Fruit fly (Drosophila melanogaster) whole organism, embryonic: Measurements from ENCODE around the gene CG32483.

Source experiments
- Atf3 ChIP-seq: fragments of 200-800 bp; sonication (Bioruptor generic); optimal IDR thresholded peaks from 3 replicates; lab custom pipeline; 2016; ENCODE audit warnings: missing biosample characterization, missing genetic modification characterization
- B-H1 ChIP-seq: fragments of 200-800 bp; sonication (Bioruptor generic); IDR thresholded peaks from 3 replicates; pipeline ENCODE4 v1.3.6; 2022; ENCODE audit warnings: missing biosample characterization, missing genetic modification characterization
- B-H2 ChIP-seq: fragments of 200-800 bp; sonication (Bioruptor generic); optimal IDR thresholded peaks from 2 replicates; lab custom pipeline; 2018; ENCODE audit warnings: missing biosample characterization, mild to moderate bottlenecking, missing genetic modification characterization
- CG10366 ChIP-seq: fragments of 200-800 bp; sonication (Bioruptor generic); IDR thresholded peaks from 2 replicates; pipeline ENCODE4 v1.3.6; 2022; ENCODE audit warnings: missing biosample characterization, missing genetic modification characterization
- CG11247 ChIP-seq: fragments of 200-800 bp; sonication (Bioruptor generic); IDR thresholded peaks from 2 replicates; pipeline ENCODE4 v1.3.6; 2022; ENCODE audit warnings: missing biosample characterization, missing genetic modification characterization
- CG11456 ChIP-seq: fragments of 200-800 bp; sonication (Bioruptor generic); IDR thresholded peaks from 3 replicates; pipeline ENCODE4 v1.3.6; 2022; ENCODE audit warnings: missing biosample characterization, missing genetic modification characterization
- CG12299 ChIP-seq: fragments of 200-800 bp; sonication (Bioruptor generic); optimal IDR thresholded peaks from 2 replicates; lab custom pipeline; 2018; ENCODE audit warnings: missing biosample characterization, mild to moderate bottlenecking, missing genetic modification characterization
- CG12769 ChIP-seq: fragments of 200-800 bp; sonication (Bioruptor generic); optimal IDR thresholded peaks from 2 replicates; lab custom pipeline; 2019; ENCODE audit warnings: missing biosample characterization, mild to moderate bottlenecking, missing genetic modification characterization, moderate library complexity
- CG13775 ChIP-seq: fragments of 200-800 bp; sonication (Bioruptor generic); optimal IDR thresholded peaks from 3 replicates; lab custom pipeline; 2017; ENCODE audit warnings: missing biosample characterization, mild to moderate bottlenecking, missing genetic modification characterization
- CG1603 ChIP-seq: fragments of 200-800 bp; sonication (Bioruptor generic); optimal IDR thresholded peaks from 2 replicates; lab custom pipeline; 2019; ENCODE audit warnings: missing biosample characterization, mild to moderate bottlenecking, missing genetic modification characterization, moderate library complexity
- CG16779 ChIP-seq: fragments of 200-800 bp; sonication (Bioruptor generic); IDR thresholded peaks from 2 replicates; pipeline ENCODE4 v1.3.6; 2022; ENCODE audit warnings: missing biosample characterization, missing genetic modification characterization
- CG16815 ChIP-seq: fragments of 200-800 bp; sonication (Bioruptor generic); optimal IDR thresholded peaks from 3 replicates; lab custom pipeline; 2017; ENCODE audit warnings: missing biosample characterization, mild to moderate bottlenecking, missing genetic modification characterization
- CG31441 ChIP-seq: fragments of 200-800 bp; sonication (Bioruptor generic); IDR thresholded peaks from 2 replicates; pipeline ENCODE4 v1.3.6; 2022; ENCODE audit warnings: missing biosample characterization, missing genetic modification characterization
- CG32767 ChIP-seq: fragments of 200-800 bp; sonication (Bioruptor generic); IDR thresholded peaks from 2 replicates; pipeline ENCODE4 v1.3.6; 2022; ENCODE audit warnings: missing biosample characterization, missing genetic modification characterization
- CG4820 ChIP-seq: fragments of 200-800 bp; sonication (Bioruptor generic); optimal IDR thresholded peaks from 3 replicates; lab custom pipeline; 2016; ENCODE audit warnings: missing biosample characterization, missing genetic modification characterization
- CG7987 ChIP-seq: fragments of 200-800 bp; sonication (Bioruptor generic); optimal IDR thresholded peaks from 2 replicates; lab custom pipeline; 2018; ENCODE audit warnings: missing biosample characterization, mild to moderate bottlenecking, missing genetic modification characterization, moderate library complexity
- CG8281 ChIP-seq: fragments of 200-800 bp; sonication (Bioruptor generic); optimal IDR thresholded peaks from 2 replicates; lab custom pipeline; 2018; ENCODE audit warnings: missing biosample characterization, mild to moderate bottlenecking, missing genetic modification characterization, moderate library complexity
- Deaf1 ChIP-seq: fragments of 200-800 bp; optimal IDR thresholded peaks from 3 replicates; lab custom pipeline; 2019; ENCODE audit warnings: missing biosample characterization, mild to moderate bottlenecking, missing genetic modification characterization, moderate library complexity
- Dip3 ChIP-seq: fragments of 200-800 bp; sonication (Bioruptor generic); optimal IDR thresholded peaks from 3 replicates; lab custom pipeline; 2016; ENCODE audit warnings: missing biosample characterization, missing genetic modification characterization
- Hr3 ChIP-seq: fragments of 200-800 bp; sonication (Bioruptor generic); optimal IDR thresholded peaks from 3 replicates; lab custom pipeline; 2016; ENCODE audit warnings: missing biosample characterization, missing genetic modification characterization
- Hr39 ChIP-seq: fragments of >200 bp; optimal IDR thresholded peaks from 2 replicates; lab custom pipeline; 2017
- Hr78 ChIP-seq, 2 experiments: fragments of 200-800 bp in 1 of 2; fragments of >200 bp in 1 of 2; sonication (Bioruptor generic) in 1 of 2; optimal IDR thresholded peaks; 2 replicates each; lab custom pipeline; 2017 to 2019; ENCODE audit warnings: missing biosample characterization in 2 of 2, missing genetic modification characterization in 2 of 2, mild to moderate bottlenecking in 1 of 2, moderate library complexity in 1 of 2
- Hsf ChIP-seq: fragments of 200-800 bp; sonication (Bioruptor generic); optimal IDR thresholded peaks from 3 replicates; lab custom pipeline; 2016; ENCODE audit warnings: missing biosample characterization, missing genetic modification characterization
- NC2α ChIP-seq: fragments of 200-800 bp; sonication (Bioruptor generic); optimal IDR thresholded peaks from 2 replicates; lab custom pipeline; 2016; ENCODE audit warnings: missing biosample characterization, missing genetic modification characterization
- Nf-YB ChIP-seq: fragments of 200-800 bp; sonication (Bioruptor generic); optimal IDR thresholded peaks from 3 replicates; lab custom pipeline; 2019; ENCODE audit warnings: missing biosample characterization, mild to moderate bottlenecking, missing genetic modification characterization, moderate library complexity
- NfI ChIP-seq: fragments of 200-800 bp; sonication (Bioruptor generic); optimal IDR thresholded peaks from 3 replicates; lab custom pipeline; 2018; ENCODE audit warnings: missing biosample characterization, mild to moderate bottlenecking, missing genetic modification characterization, moderate library complexity
- Poxn ChIP-seq: fragments of 200-800 bp; sonication (Bioruptor generic); IDR thresholded peaks from 2 replicates; pipeline ENCODE4 v1.3.6; 2022; ENCODE audit warnings: missing biosample characterization, missing genetic modification characterization
- Ptx1 ChIP-seq: fragments of 200-800 bp; sonication (Bioruptor generic); IDR thresholded peaks from 2 replicates; pipeline ENCODE4 v1.3.6; 2022; ENCODE audit warnings: missing biosample characterization, missing genetic modification characterization
- Ravus ChIP-seq: fragments of 200-800 bp; sonication (Bioruptor generic); IDR thresholded peaks from 2 replicates; pipeline ENCODE4 v1.3.6; 2022; ENCODE audit warnings: missing biosample characterization, missing genetic modification characterization
- Sin3A ChIP-seq: fragments of >200 bp; optimal IDR thresholded peaks from 2 replicates; lab custom pipeline; 2018
- Sox100B ChIP-seq: fragments of 200-800 bp; sonication (Bioruptor generic); optimal IDR thresholded peaks from 3 replicates; lab custom pipeline; 2018; ENCODE audit warnings: missing biosample characterization, mild to moderate bottlenecking, missing genetic modification characterization
- Sox102F ChIP-seq: fragments of 200-800 bp; sonication (Bioruptor generic); optimal IDR thresholded peaks from 2 replicates; lab custom pipeline; 2018; ENCODE audit warnings: missing biosample characterization, mild to moderate bottlenecking, missing genetic modification characterization, moderate library complexity
- Stat92E ChIP-seq, 3 experiments: fragments of >200 bp in 2 of 3; fragments of 200-800 bp in 1 of 3; sonication (Bioruptor generic) in 1 of 3; optimal IDR thresholded peaks; 2 replicates each; lab custom pipeline; 2017 to 2019; ENCODE audit warnings: missing biosample characterization in 3 of 3, missing genetic modification characterization in 3 of 3, mild to moderate bottlenecking in 1 of 3, moderate library complexity in 1 of 3
- al ChIP-seq: fragments of 200-800 bp; sonication (Bioruptor generic); IDR thresholded peaks from 2 replicates; pipeline ENCODE4 v1.3.6; 2022; ENCODE audit warnings: missing biosample characterization, missing genetic modification characterization
- bowl ChIP-seq: fragments of 200-800 bp; sonication (Bioruptor generic); IDR thresholded peaks from 2 replicates; pipeline ENCODE4 v1.3.6; 2022; ENCODE audit warnings: missing biosample characterization, missing genetic modification characterization
- crol ChIP-seq: fragments of 200-800 bp; sonication (Bioruptor generic); IDR thresholded peaks from 2 replicates; pipeline ENCODE4 v1.3.6; 2022; ENCODE audit warnings: missing biosample characterization, missing genetic modification characterization
- ems ChIP-seq: fragments of 200-800 bp; sonication (Bioruptor generic); optimal IDR thresholded peaks from 3 replicates; lab custom pipeline; 2016; ENCODE audit warnings: missing biosample characterization, missing genetic modification characterization
- fd3F ChIP-seq: fragments of 200-800 bp; sonication (Bioruptor generic); optimal IDR thresholded peaks from 2 replicates; lab custom pipeline; 2018; ENCODE audit warnings: missing biosample characterization, mild to moderate bottlenecking, missing genetic modification characterization, moderate library complexity
- gfzf ChIP-seq: fragments of 200-800 bp; sonication (Bioruptor generic); optimal IDR thresholded peaks from 2 replicates; lab custom pipeline; 2016; ENCODE audit warnings: missing biosample characterization, mild to moderate bottlenecking, missing genetic modification characterization, moderate library complexity
- gsb-n ChIP-seq: fragments of 200-800 bp; sonication (Bioruptor generic); optimal IDR thresholded peaks from 3 replicates; lab custom pipeline; 2018; ENCODE audit warnings: missing biosample characterization, mild to moderate bottlenecking, missing genetic modification characterization
- hbn ChIP-seq: fragments of 200-800 bp; sonication (Bioruptor generic); IDR thresholded peaks from 2 replicates; pipeline ENCODE4 v1.3.6; 2022; ENCODE audit warnings: missing biosample characterization, missing genetic modification characterization; ENCODE audit not compliant: partially characterized antibody
- hkb ChIP-seq, 2 experiments: fragments of 200-800 bp in 1 of 2; fragments of >200 bp in 1 of 2; sonication (Bioruptor generic) in 1 of 2; IDR thresholded peaks in 1 of 2; optimal IDR thresholded peaks in 1 of 2; 2 replicates each; pipeline versions ENCODE4 v1.3.6 to Lab custom; 2017 to 2022; ENCODE audit warnings: missing biosample characterization in 1 of 2, missing genetic modification characterization in 1 of 2
- kni ChIP-seq: fragments of 200-800 bp; sonication (Bioruptor generic); optimal IDR thresholded peaks from 3 replicates; lab custom pipeline; 2017; ENCODE audit warnings: mild to moderate bottlenecking, missing biosample characterization, missing genetic modification reagents, missing genetic modification characterization
- shn ChIP-seq: fragments of 200-800 bp; sonication (Bioruptor generic); optimal IDR thresholded peaks from 3 replicates; lab custom pipeline; 2016; ENCODE audit warnings: missing biosample characterization, missing genetic modification characterization
- tx ChIP-seq: fragments of 200-800 bp; sonication (Bioruptor generic); optimal IDR thresholded peaks from 2 replicates; lab custom pipeline; 2016; ENCODE audit warnings: missing biosample characterization, missing genetic modification characterization
- unc-4 ChIP-seq: fragments of 200-800 bp; sonication (Bioruptor generic); IDR thresholded peaks from 2 replicates; pipeline ENCODE4 v1.3.6; 2022; ENCODE audit warnings: missing biosample characterization, missing genetic modification characterization; ENCODE audit not compliant: partially characterized antibody
- wek ChIP-seq: fragments of 200-800 bp; sonication (Bioruptor generic); optimal IDR thresholded peaks from 3 replicates; lab custom pipeline; 2018; ENCODE audit warnings: missing biosample characterization, mild to moderate bottlenecking, missing genetic modification characterization, moderate library complexity
- zen ChIP-seq: fragments of 200-800 bp; sonication (Bioruptor generic); optimal IDR thresholded peaks from 3 replicates; lab custom pipeline; 2018; ENCODE audit warnings: missing biosample characterization, mild to moderate bottlenecking, missing genetic modification characterization, moderate library complexity
- zf30C ChIP-seq: fragments of 200-800 bp; sonication (Bioruptor generic); optimal IDR thresholded peaks from 3 replicates; lab custom pipeline; 2018; ENCODE audit warnings: missing biosample characterization, mild to moderate bottlenecking, missing genetic modification characterization
- zfh1 ChIP-seq: fragments of 200-800 bp; sonication (Bioruptor generic); IDR thresholded peaks from 3 replicates; pipeline ENCODE4 v1.3.6; 2022; ENCODE audit warnings: missing biosample characterization, missing genetic modification characterization

CG32483 gene

dm6 chr3L:698748-699367 lies 9.0 kb upstream of the CG32483 start, which contains the start of gene CG13894 (continued):
- TF ChIP-seq Ravus (no peak), al (GFP tag; lab: Robert Waterston, UW) (no peak), Hr3 (GFP tag; lab: Kevin White, UChicago) (no peak), Hr39 (no peak), unc-4 (GFP tag; lab: Robert Waterston, UW) (no peak), shn (no peak), wek (GFP tag; lab: Kevin White, UChicago) (no peak), B-H2 (no peak), Sox102F (GFP tag; lab: Kevin White, UChicago) (no peak), kni (GFP tag; lab: Kevin White, UChicago) (no peak), Poxn (GFP tag; lab: Robert Waterston, UW) (no peak), CG32767 (no peak; the same call in 1 of the 2 replicates), tx (GFP tag; lab: Kevin White, UChicago) (no peak), gsb-n (tag; lab: Kevin White, UChicago) (no peak), crol (GFP tag; lab: Robert Waterston, UW) (no peak), zfh1 (GFP tag; lab: Robert Waterston, UW) (no peak), bowl (GFP tag; lab: Robert Waterston, UW) (no peak), Deaf1 (tag; lab: Kevin White, UChicago) (peak; percentile 95), CG7987 (GFP tag; lab: Kevin White, UChicago) (no peak), CG11247 (GFP tag; lab: Robert Waterston, UW) (no peak), Nf-YB (no peak), B-H1 (GFP tag; lab: Robert Waterston, UW) (no peak), NC2α (GFP tag; lab: Kevin White, UChicago) (no peak), Hsf (GFP tag; lab: Kevin White, UChicago) (no peak), Stat92E (GFP tag; optimal IDR thresholded peaks at IDR 0.05; lab: Kevin White, UChicago) (no peak), CG10366 (GFP tag; lab: Robert Waterston, UW) (no peak), CG4820 (no peak), CG1603 (tag; lab: Kevin White, UChicago) (peak; percentile 13), CG16779 (no peak), Ptx1 (GFP tag; lab: Robert Waterston, UW) (0 out of 2 replicates have a peak, but pooled peaks have one; percentile 19), ems (GFP tag; lab: Kevin White, UChicago) (no peak), CG8281 (tag; lab: Kevin White, UChicago) (no peak), gfzf (GFP tag; lab: Kevin White, UChicago) (no peak), hbn (no peak), Hr78 (GFP tag; optimal IDR thresholded peaks at IDR 0.05; lab: Kevin White, UChicago) (no peak), CG11456 (GFP tag; lab: Robert Waterston, UW) (no peak), CG12769 (tag; lab: Kevin White, UChicago) (peak; percentile 94), zf30C (GFP tag; lab: Kevin White, UChicago) (no peak), Atf3 (peak; percentile 3), CG12299 (tag; lab: Kevin White, UChicago) (no peak), Sin3A (lab: Kevin White, UChicago) (no peak), CG16815 (GFP tag; lab: Kevin White, UChicago) (no peak), Dip3 (GFP tag; lab: Kevin White, UChicago) (no peak), NfI (GFP tag; lab: Kevin White, UChicago) (no peak), CG13775 (GFP tag; lab: Kevin White, UChicago) (no peak), Sox100B (no peak), CG31441 (no peak), zen (tag; lab: Kevin White, UChicago) (no peak), fd3F (GFP tag; lab: Kevin White, UChicago) (no peak), hkb (optimal IDR thresholded peaks at IDR 0.05; lab: Kevin White, UChicago) (no peak), hkb (GFP tag; IDR thresholded peaks at IDR 0.05; lab: Robert Waterston, UW) (no peak)
